Worm (Caenorhabditis elegans): ENCODE data around the gene lon-3.

ce11 chrV:12161157-12161556, 37.3 kb downstream of the lon-3 start:
- no peak for TF ChIP-seq gmeb-2 (tag; optimal IDR thresholded peaks at IDR 0.05)
- no peak for TF ChIP-seq rnt-1 (tag; optimal IDR thresholded peaks at IDR 0.05)
- TF ChIP-seq ceh-30 (tag; optimal IDR thresholded peaks at IDR 0.05): no peak
- no peak for TF ChIP-seq ceh-18 (tag; optimal IDR thresholded peaks at IDR 0.05)
- no peak for TF ChIP-seq ceh-48 (tag; optimal IDR thresholded peaks at IDR 0.05)
